Worm (Caenorhabditis elegans): ENCODE results near the gene C17H11.6.

Gene C17H11.6

ce11 chrX:8151409-8151808 lies 52.2 kb downstream of the C17H11.6 start (continued):
- TF ChIP-seq efl-1 (GFP tag; optimal IDR thresholded peaks at IDR 0.05): no peak
- TF ChIP-seq F57A8.1 (GFP tag; optimal IDR thresholded peaks at IDR 0.05): no peak
- no peak for TF ChIP-seq pha-4 (tag; optimal IDR thresholded peaks at IDR 0.05)
- TF ChIP-seq F37B4.10 (GFP tag; IDR thresholded peaks at IDR 0.05): no peak
- peak; percentile 70 for TF ChIP-seq B0261.1 (tag; optimal IDR thresholded peaks at IDR 0.05)
- no peak for TF ChIP-seq ama-1 (optimal IDR thresholded peaks at IDR 0.05)
- TF ChIP-seq ama-1 (GFP tag; optimal IDR thresholded peaks at IDR 0.05): no peak
- no peak for TF ChIP-seq madf-8 (GFP tag; conservative IDR thresholded peaks at IDR 0.05)
- TF ChIP-seq die-1 (tag; optimal IDR thresholded peaks at IDR 0.05): peak; percentile 25
- no peak for TF ChIP-seq snpc-1.3 (tag; optimal IDR thresholded peaks at IDR 0.05; ENCODE audit: insufficient read depth)
- no peak for TF ChIP-seq lag-1 (GFP tag; IDR thresholded peaks at IDR 0.05)
- TF ChIP-seq dpff-1 (tag; optimal IDR thresholded peaks at IDR 0.05): no peak
- no peak for TF ChIP-seq athp-1 (tag; optimal IDR thresholded peaks at IDR 0.05)
- TF ChIP-seq Y56A3A.18 (GFP tag; IDR thresholded peaks at IDR 0.05): 0 out of 2 replicates have a peak, but pooled peaks have one; percentile 37
- TF ChIP-seq nhr-120 (GFP tag; IDR thresholded peaks at IDR 0.05): no peak
- no peak for TF ChIP-seq ets-4 (GFP tag; optimal IDR thresholded peaks at IDR 0.05)
- TF ChIP-seq F33H1.4 (GFP tag; IDR thresholded peaks at IDR 0.05): no peak
- TF ChIP-seq atf-7 (tag; optimal IDR thresholded peaks at IDR 0.05): no peak
- no peak for TF ChIP-seq lin-40 (tag; optimal IDR thresholded peaks at IDR 0.05)
- no peak for TF ChIP-seq somi-1 (GFP tag; optimal IDR thresholded peaks at IDR 0.05)
- no peak for TF ChIP-seq cebp-2 (GFP tag; IDR thresholded peaks at IDR 0.05)
- no peak for TF ChIP-seq lsl-1 (GFP tag; optimal IDR thresholded peaks at IDR 0.05)
- TF ChIP-seq hlh-26 (GFP tag; conservative IDR thresholded peaks at IDR 0.05): no peak
- TF ChIP-seq rec-8 (tag; optimal IDR thresholded peaks at IDR 0.05): no peak
- no peak for TF ChIP-seq mel-28 (tag; optimal IDR thresholded peaks at IDR 0.05; ENCODE audit: borderline replicate concordance)
- TF ChIP-seq ztf-26 (tag; optimal IDR thresholded peaks at IDR 0.05): no peak

ce11 chrX:8150621-8151020 lies 53.0 kb downstream of the C17H11.6 start, which contains the start of gene F22F1.2:
Gene F22F1.2 (minus strand): TSS chrX:8150721.
- TF ChIP-seq hsf-1 (GFP tag; IDR thresholded peaks at IDR 0.05) (no peak), ceh-27 (GFP tag; optimal IDR thresholded peaks at IDR 0.05) (no peak), ama-1 (optimal IDR thresholded peaks at IDR 0.05) (no peak), ama-1 (GFP tag; optimal IDR thresholded peaks at IDR 0.05) (no peak)

DNA sequence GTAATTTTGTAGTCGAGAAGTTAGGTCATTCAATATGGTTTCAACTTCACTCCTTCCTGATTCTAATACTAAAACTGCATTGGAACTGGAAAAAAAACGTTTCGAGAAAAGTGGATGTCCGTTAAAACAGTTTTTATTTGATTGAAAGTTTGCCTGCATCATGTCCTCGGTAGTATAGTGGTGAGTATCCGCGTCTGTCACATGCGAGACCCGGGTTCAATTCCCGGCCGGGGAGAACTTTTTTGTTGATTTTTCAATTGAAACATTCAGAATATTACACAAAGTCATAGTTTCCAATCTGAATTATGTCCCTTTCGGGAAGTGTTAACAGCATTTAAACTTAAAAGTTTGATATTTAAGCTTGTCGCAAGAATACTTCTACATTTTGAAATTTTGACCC lies 54.6 kb downstream of the C17H11.6 start:
- 0 out of 2 replicates have a peak, but pooled peaks have one; percentile 7 for TF ChIP-seq dox-1 (GFP tag; IDR thresholded peaks at IDR 0.05)
- no peak for TF ChIP-seq atf-7 (tag; optimal IDR thresholded peaks at IDR 0.05)
- no peak for TF ChIP-seq ceh-100 (GFP tag; IDR thresholded peaks at IDR 0.05)
- no peak for TF ChIP-seq C17E4.6 (GFP tag; IDR thresholded peaks at IDR 0.05)
- no peak for TF ChIP-seq lin-40 (tag; optimal IDR thresholded peaks at IDR 0.05)
- TF ChIP-seq mcd-1 (GFP tag; IDR thresholded peaks at IDR 0.05): no peak
- no peak for TF ChIP-seq K12H6.12 (tag; optimal IDR thresholded peaks at IDR 0.05)
- TF ChIP-seq pbrm-1 (GFP tag; IDR thresholded peaks at IDR 0.05): no peak
- no peak for TF ChIP-seq nfya-2 (GFP tag; IDR thresholded peaks at IDR 0.05)
- no peak for TF ChIP-seq Y67H2A.10 (GFP tag; conservative IDR thresholded peaks at IDR 0.05)
- TF ChIP-seq F37B4.10 (GFP tag; IDR thresholded peaks at IDR 0.05): no peak
- peak; percentile 85 for TF ChIP-seq tbp1 (GFP tag; optimal IDR thresholded peaks at IDR 0.05)
- TF ChIP-seq dpl-1 (GFP tag; optimal IDR thresholded peaks at IDR 0.05): no peak
- TF ChIP-seq ztf-3 (GFP tag; optimal IDR thresholded peaks at IDR 0.05): no peak
- TF ChIP-seq hsf-1 (GFP tag; IDR thresholded peaks at IDR 0.05): no peak
- TF ChIP-seq snpc-1.3 (tag; optimal IDR thresholded peaks at IDR 0.05; ENCODE audit: insufficient read depth): no peak
- TF ChIP-seq zfh-2 (GFP tag; conservative IDR thresholded peaks at IDR 0.05): no peak
- TF ChIP-seq ceh-27 (GFP tag; optimal IDR thresholded peaks at IDR 0.05): no peak
- TF ChIP-seq hlh-26 (GFP tag; conservative IDR thresholded peaks at IDR 0.05): no peak
- no peak for TF ChIP-seq cebp-2 (GFP tag; IDR thresholded peaks at IDR 0.05)
- TF ChIP-seq unc-62 (GFP tag; optimal IDR thresholded peaks at IDR 0.05): no peak
- TF ChIP-seq ceh-40 (GFP tag; IDR thresholded peaks at IDR 0.05): no peak
- no peak for TF ChIP-seq ceh-91 (GFP tag; IDR thresholded peaks at IDR 0.05)
- no peak for TF ChIP-seq Y95B8A.8 (GFP tag; IDR thresholded peaks at IDR 0.05)
- TF ChIP-seq F10E7.11 (tag; optimal IDR thresholded peaks at IDR 0.05): no peak
- TF ChIP-seq let-526 (GFP tag; IDR thresholded peaks at IDR 0.05): no peak
- no peak for TF ChIP-seq zim-3 (tag; optimal IDR thresholded peaks at IDR 0.05)
